Worm (Caenorhabditis elegans) whole organism, L4 larva: ENCODE data around the gene tsp-5.

Experiments
- R02D3.7 ChIP-seq: fragments of 150-350 bp; sonication (generic microtip); optimal IDR thresholded peaks from 3 replicates; lab custom pipeline; 2014; ENCODE audit warnings: missing biosample characterization, missing genetic modification characterization
- T26A8.4 ChIP-seq: fragments of 200-800 bp; sonication (Bioruptor generic); IDR thresholded peaks from 2 replicates; pipeline ENCODE4 v1.3.6; 2022; ENCODE audit warnings: missing genetic modification characterization, missing compliant biosample characterization
- Y75B8A.6 ChIP-seq: fragments of 200-800 bp; sonication (Bioruptor generic); IDR thresholded peaks from 2 replicates; pipeline ENCODE4 v1.3.6; 2022; ENCODE audit warnings: missing genetic modification reagents, missing genetic modification characterization, missing compliant biosample characterization
- ZK546.5 ChIP-seq, 2 experiments: sonication (generic microtip); optimal IDR thresholded peaks; 2 replicates each; lab custom pipeline; 2017; ENCODE audit warnings: missing biosample characterization in 2 of 2, missing genetic modification characterization in 2 of 2
- aha-1 ChIP-seq: fragments of 150-350 bp; peaks from one replicate; lab custom pipeline; 2014; ENCODE audit warnings: missing biosample characterization, missing genetic modification characterization
- attf-4 ChIP-seq: sonication (generic microtip); optimal IDR thresholded peaks from 3 replicates; lab custom pipeline; 2017; ENCODE audit warnings: missing biosample characterization, missing genetic modification characterization
- ceh-20 ChIP-seq: fragments of 200-800 bp; sonication (Bioruptor generic); IDR thresholded peaks from 2 replicates; pipeline ENCODE4 v1.3.6; 2022; ENCODE audit warnings: missing genetic modification reagents, missing genetic modification characterization, missing compliant biosample characterization
- ceh-44 ChIP-seq: fragments of 200-800 bp; sonication (Bioruptor generic); IDR thresholded peaks from 2 replicates; pipeline ENCODE4 v1.3.6; 2022; ENCODE audit warnings: missing genetic modification reagents, missing genetic modification characterization, missing compliant biosample characterization
- ceh-82 ChIP-seq: sonication (generic microtip); optimal IDR thresholded peaks from 2 replicates; lab custom pipeline; 2017; ENCODE audit warnings: missing biosample characterization, missing genetic modification characterization
- ces-1 ChIP-seq: fragments of 150-350 bp; sonication (generic microtip); optimal IDR thresholded peaks from 4 replicates; lab custom pipeline; 2014; ENCODE audit warnings: missing biosample characterization, missing genetic modification reagents, missing genetic modification characterization
- cey-2 ChIP-seq: sonication (generic microtip); optimal IDR thresholded peaks from 3 replicates; lab custom pipeline; 2017; ENCODE audit warnings: missing genetic modification characterization, mild to moderate bottlenecking, missing compliant biosample characterization, antibody characterized with exemption, borderline replicate concordance; ENCODE audit not compliant: insufficient read depth
- ctbp-1 ChIP-seq: fragments of 200-800 bp; sonication (Bioruptor generic); IDR thresholded peaks from 2 replicates; pipeline ENCODE4 v1.3.6; 2022; ENCODE audit warnings: missing genetic modification reagents, missing genetic modification characterization, missing compliant biosample characterization
- daf-19 ChIP-seq: fragments of 200-800 bp; sonication (Bioruptor generic); conservative IDR thresholded peaks from 2 replicates; pipeline ENCODE4 v1.3.6; 2022; ENCODE audit warnings: missing genetic modification characterization, missing compliant biosample characterization
- daf-8 ChIP-seq: fragments of 200-800 bp; sonication (Bioruptor generic); IDR thresholded peaks from 2 replicates; pipeline ENCODE4 v1.3.6; 2022; ENCODE audit warnings: missing genetic modification characterization, missing compliant biosample characterization
- dmd-6 ChIP-seq: fragments of 200-800 bp; sonication (Bioruptor generic); IDR thresholded peaks from 2 replicates; pipeline ENCODE4 v1.3.6; 2022; ENCODE audit warnings: missing genetic modification reagents, missing genetic modification characterization, missing compliant biosample characterization
- dmd-8 ChIP-seq: fragments of 200-800 bp; sonication (Bioruptor generic); IDR thresholded peaks from 2 replicates; pipeline ENCODE4 v1.3.6; 2022; ENCODE audit warnings: missing genetic modification characterization, missing compliant biosample characterization
- dve-1 ChIP-seq: sonication (generic microtip); optimal IDR thresholded peaks from 2 replicates; lab custom pipeline; 2017; ENCODE audit warnings: antibody characterized with exemption, mild to moderate bottlenecking, missing genetic modification characterization, missing compliant biosample characterization; ENCODE audit not compliant: insufficient read depth
- egl-43 ChIP-seq: fragments of 200-800 bp; sonication (Bioruptor generic); IDR thresholded peaks from 2 replicates; pipeline ENCODE4 v1.3.6; 2022; ENCODE audit warnings: missing genetic modification reagents, missing genetic modification characterization, missing compliant biosample characterization
- fkh-10 ChIP-seq: fragments of 150-350 bp; optimal IDR thresholded peaks from 2 replicates; lab custom pipeline; 2014; ENCODE audit warnings: missing biosample characterization, missing genetic modification reagents, missing genetic modification characterization
- hlh-11 ChIP-seq: fragments of 200-800 bp; sonication (Bioruptor generic); optimal IDR thresholded peaks from 2 replicates; lab custom pipeline; 2018; ENCODE audit warnings: mild to moderate bottlenecking, missing genetic modification characterization, missing compliant biosample characterization
- hmg-1.1 ChIP-seq: fragments of 200-800 bp; sonication (Bioruptor generic); IDR thresholded peaks from 2 replicates; pipeline ENCODE4 v1.3.6; 2022; ENCODE audit warnings: missing genetic modification reagents, missing genetic modification characterization, missing compliant biosample characterization
- jun-1 ChIP-seq: fragments of 150-350 bp; optimal IDR thresholded peaks from 2 replicates; lab custom pipeline; 2014; ENCODE audit warnings: missing biosample characterization, missing genetic modification reagents, missing genetic modification characterization
- lim-7 ChIP-seq: fragments of 200-800 bp; sonication (Bioruptor generic); IDR thresholded peaks from 2 replicates; pipeline ENCODE4 v1.3.6; 2022; ENCODE audit warnings: missing genetic modification characterization, missing compliant biosample characterization
- lin-13 ChIP-seq: fragments of 150-350 bp; optimal IDR thresholded peaks from 2 replicates; lab custom pipeline; 2014; ENCODE audit warnings: missing biosample characterization, missing genetic modification reagents, missing genetic modification characterization
- lin-15B ChIP-seq: fragments of 150-350 bp; sonication (generic microtip); optimal IDR thresholded peaks from 3 replicates; lab custom pipeline; 2014; ENCODE audit warnings: missing biosample characterization, missing genetic modification characterization
- mes-2 ChIP-seq: sonication (generic microtip); optimal IDR thresholded peaks from 2 replicates; lab custom pipeline; 2016; ENCODE audit warnings: missing genotype, mild to moderate bottlenecking, missing genetic modification characterization, missing compliant biosample characterization; ENCODE audit not compliant: poor library complexity, severe bottlenecking
- mxl-2 ChIP-seq: fragments of 200-800 bp; sonication (Bioruptor generic); conservative IDR thresholded peaks from 2 replicates; pipeline ENCODE4 v1.3.6; 2022; ENCODE audit warnings: missing genetic modification reagents, missing genetic modification characterization, missing compliant biosample characterization
- nhr-28 ChIP-seq: fragments of 150-350 bp; optimal IDR thresholded peaks from 2 replicates; lab custom pipeline; 2014; ENCODE audit warnings: missing biosample characterization, missing genetic modification characterization
- nhr-76 ChIP-seq: fragments of 150-350 bp; optimal IDR thresholded peaks from 2 replicates; lab custom pipeline; 2014; ENCODE audit warnings: missing biosample characterization, missing genetic modification characterization
- pha-4 ChIP-seq, 2 experiments: fragments of 150-350 bp in 1 of 2; fragments of 200-800 bp in 1 of 2; sonication (Bioruptor generic) in 1 of 2; IDR thresholded peaks in 1 of 2; optimal IDR thresholded peaks in 1 of 2; 2 replicates each; pipeline versions ENCODE4 v1.3.6 to Lab custom; 2014 to 2022; ENCODE audit warnings: missing genetic modification characterization in 2 of 2, missing genetic modification reagents in 2 of 2, missing biosample characterization in 1 of 2, missing compliant biosample characterization in 1 of 2
- pqm-1 ChIP-seq: sonication (generic microtip); optimal IDR thresholded peaks from 2 replicates; lab custom pipeline; 2017; ENCODE audit warnings: missing biosample characterization, missing genetic modification characterization
- sdz-12 ChIP-seq: fragments of 200-800 bp; sonication (Bioruptor generic); optimal IDR thresholded peaks from 2 replicates; lab custom pipeline; 2018; ENCODE audit warnings: mild to moderate bottlenecking, missing genetic modification characterization, missing compliant biosample characterization
- snpc-4 ChIP-seq: fragments of 150-350 bp; optimal IDR thresholded peaks from 2 replicates; lab custom pipeline; 2014; ENCODE audit warnings: missing biosample characterization, missing genetic modification characterization
- spr-1 ChIP-seq: sonication (generic microtip); optimal IDR thresholded peaks from 2 replicates; lab custom pipeline; 2016; ENCODE audit warnings: mild to moderate bottlenecking, missing genetic modification characterization, missing compliant biosample characterization
- unc-130 ChIP-seq: sonication (generic microtip); optimal IDR thresholded peaks from 2 replicates; lab custom pipeline; 2016; ENCODE audit warnings: missing genetic modification reagents, missing genetic modification characterization, missing compliant biosample characterization
- unc-62 ChIP-seq, 3 experiments: fragments of 150-350 bp in 1 of 3; sonication (generic microtip); optimal IDR thresholded peaks in 2 of 3; peaks in 1 of 3; 1 replicate in 1 of 3; 2 replicates in 2 of 3; lab custom pipeline; 2014 to 2017; ENCODE audit warnings: missing biosample characterization in 3 of 3, missing genetic modification characterization in 3 of 3, missing genetic modification reagents in 3 of 3, missing genotype in 1 of 3
- zfp-3 ChIP-seq: fragments of 200-800 bp; sonication (Bioruptor generic); conservative IDR thresholded peaks from 2 replicates; pipeline ENCODE4 v1.3.6; 2022; ENCODE audit warnings: missing genetic modification reagents, missing genetic modification characterization, missing compliant biosample characterization

Gene tsp-5

DNA sequence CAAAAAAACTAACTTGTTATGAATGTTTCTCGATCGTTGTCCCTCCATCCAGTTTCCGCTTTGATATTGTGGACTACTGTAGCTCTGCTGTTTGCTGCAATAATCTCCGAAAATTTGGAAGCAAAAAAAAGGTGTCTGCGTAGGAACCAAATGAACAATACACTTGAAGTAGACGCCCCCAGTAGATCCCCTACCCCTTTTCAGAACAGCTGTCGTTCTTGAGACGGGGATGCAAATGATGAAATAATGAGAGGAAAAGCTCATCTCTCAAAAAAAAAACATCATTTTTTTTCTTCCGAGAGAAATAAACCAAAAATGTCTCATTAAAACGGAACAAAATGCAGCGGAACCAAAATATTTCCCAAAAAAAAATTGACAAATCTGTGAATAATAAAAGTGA is 34.2 kb downstream of the tsp-5 start:
- TF ChIP-seq zfp-3 (GFP tag; lab: Robert Waterston, UW) (no peak), ceh-44 (GFP tag; lab: Robert Waterston, UW) (no peak), fkh-10 (no peak), dmd-8 (no peak), spr-1 (tag; lab: Kevin White, UChicago) (no peak), dve-1 (tag; lab: Kevin White, UChicago) (no peak), T26A8.4 (GFP tag; lab: Robert Waterston, UW) (no peak), nhr-76 (tag; lab: Kevin White, UChicago) (no peak), lin-15B (tag; lab: Kevin White, UChicago) (no peak)

DNA sequence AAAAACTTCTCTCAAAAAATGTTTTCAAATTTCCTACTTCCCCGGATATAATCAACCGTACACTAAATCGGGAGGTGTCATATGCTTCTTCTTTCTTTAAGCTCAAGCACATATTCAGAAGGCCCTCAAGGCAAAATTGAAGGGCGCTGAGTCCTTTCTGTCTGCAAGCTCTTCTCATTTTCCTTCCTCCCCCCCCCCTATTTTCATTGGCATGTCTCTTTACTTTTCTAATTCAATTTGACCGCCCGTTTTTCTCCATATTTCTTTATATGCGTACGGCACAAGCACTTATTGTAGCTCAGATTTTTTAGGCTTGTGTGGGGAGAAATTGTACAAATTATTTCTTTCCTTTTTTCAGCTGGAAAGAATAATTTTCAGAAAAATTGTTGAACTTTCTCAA is 36.0 kb downstream of the tsp-5 start:
- TF ChIP-seq fkh-10 (peak; percentile 17), sdz-12 (GFP tag; lab: Kevin White, UChicago) (no peak)

DNA sequence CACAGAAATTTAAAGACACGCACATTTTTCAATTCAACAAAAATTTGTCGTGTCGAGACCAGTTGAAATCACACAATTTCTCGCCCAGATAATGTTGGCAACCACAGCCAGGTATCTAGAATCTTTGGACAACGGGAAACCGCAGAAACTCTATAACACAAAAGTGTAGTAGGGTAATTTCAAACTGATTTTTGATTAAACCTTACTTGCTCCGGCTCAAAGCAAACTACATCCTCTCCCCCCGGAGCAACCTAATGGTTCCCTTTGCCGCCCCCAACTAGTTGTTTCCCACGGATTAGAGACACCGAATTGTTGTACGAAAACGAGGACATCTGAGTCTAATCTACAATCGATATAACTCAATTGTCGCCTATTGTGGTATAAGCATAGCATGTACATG is 37.2 kb downstream of the tsp-5 start:
- TF ChIP-seq ctbp-1 (GFP tag; lab: Robert Waterston, UW) (no peak), pha-4 (GFP tag; IDR thresholded peaks at IDR 0.05; lab: Robert Waterston, UW) (no peak), pha-4 (tag; optimal IDR thresholded peaks at IDR 0.05; lab: Kevin White, UChicago) (no peak), ces-1 (no peak), jun-1 (tag; lab: Kevin White, UChicago) (no peak), ceh-20 (GFP tag; lab: Robert Waterston, UW) (no peak), sdz-12 (GFP tag; lab: Kevin White, UChicago) (no peak), mes-2 (tag; lab: Kevin White, UChicago) (no peak), R02D3.7 (tag; lab: Kevin White, UChicago) (no peak), hmg-1.1 (GFP tag; lab: Robert Waterston, UW) (no peak), mxl-2 (GFP tag; lab: Robert Waterston, UW) (no peak), lim-7 (GFP tag; lab: Robert Waterston, UW) (no peak), dmd-6 (GFP tag; lab: Robert Waterston, UW) (no peak), Y75B8A.6 (GFP tag; lab: Robert Waterston, UW) (no peak), egl-43 (GFP tag; lab: Robert Waterston, UW) (no peak), attf-4 (no peak), dmd-8 (no peak)

DNA sequence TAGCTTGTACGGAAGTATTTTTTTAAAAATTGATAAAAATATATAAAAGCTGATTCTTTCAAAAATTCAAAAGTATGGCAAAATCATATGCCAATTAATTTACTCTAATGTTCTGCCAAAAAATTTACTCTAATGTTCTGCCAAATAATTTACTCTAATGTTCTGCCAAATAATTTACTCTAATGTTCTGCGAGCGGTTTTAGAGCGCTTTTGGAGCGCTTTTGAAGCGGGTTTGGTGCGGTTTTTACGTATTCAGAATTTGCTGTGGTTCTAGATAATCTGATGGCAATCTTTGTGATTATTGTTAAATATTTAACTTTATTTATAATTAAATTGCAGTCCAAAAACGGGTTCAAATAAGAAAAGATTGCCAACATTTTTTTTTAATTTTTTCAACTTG is 42.2 kb downstream of the tsp-5 start:
- TF ChIP-seq nhr-28 (no peak), hmg-1.1 (GFP tag; lab: Robert Waterston, UW) (no peak)

DNA sequence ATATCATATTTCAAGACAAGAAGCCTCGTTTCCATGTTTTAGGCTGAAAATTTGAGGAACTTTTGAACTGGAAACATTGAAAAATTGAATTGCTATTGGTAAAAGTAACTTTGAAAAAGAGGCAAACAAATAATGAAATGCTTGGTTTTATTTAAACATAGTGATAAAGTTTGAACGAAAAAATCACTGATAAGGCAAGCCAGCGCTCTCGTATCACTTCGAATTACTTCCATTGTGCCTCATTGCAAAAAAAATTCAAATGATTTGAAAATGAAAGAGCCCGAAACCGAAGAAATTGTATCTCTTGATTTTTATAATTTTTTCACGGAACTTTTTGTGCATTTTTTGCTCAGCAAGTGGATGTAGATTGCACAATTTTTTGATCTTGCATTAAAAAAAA is 43.4 kb downstream of the tsp-5 start, which contains the start of gene F52G2.3:
F52G2.3 (minus strand) TSS at position 43 of the 400 bp plus-strand sequence.
- no peak for TF ChIP-seq ZK546.5 (tag; optimal IDR thresholded peaks at IDR 0.05; lab: Kevin White, UChicago)
- TF ChIP-seq unc-130 (GFP tag; lab: Kevin White, UChicago): no peak
- TF ChIP-seq aha-1 (tag; lab: Kevin White, UChicago): no peak
- no peak for TF ChIP-seq ceh-82
- TF ChIP-seq nhr-28: peak; percentile 19
- TF ChIP-seq cey-2: no peak
- no peak for TF ChIP-seq zfp-3 (GFP tag; lab: Robert Waterston, UW)
- peak in 1 of 2 experiments; percentile 5 for TF ChIP-seq unc-62 (GFP tag; optimal IDR thresholded peaks at IDR 0.05 in 1 of 2; lab: Kevin White, UChicago)
- no peak for TF ChIP-seq unc-62 (tag; optimal IDR thresholded peaks at IDR 0.05; lab: Kevin White, UChicago)
- peak; percentile 73 for TF ChIP-seq pqm-1 (tag; lab: Kevin White, UChicago)
- no peak for TF ChIP-seq daf-8 (GFP tag; lab: Robert Waterston, UW)
- TF ChIP-seq lin-13 (GFP tag; lab: Kevin White, UChicago): no peak
- no peak for TF ChIP-seq hlh-11 (tag; lab: Kevin White, UChicago)
- TF ChIP-seq daf-19 (GFP tag; lab: Robert Waterston, UW): no peak
- TF ChIP-seq mes-2 (tag; lab: Kevin White, UChicago): no peak
- TF ChIP-seq snpc-4 (tag; lab: Kevin White, UChicago): no peak
